Worm (Caenorhabditis elegans) whole organism, dauer: ENCODE data around the gene F09C6.3.

Experiments
- unc-62 ChIP-seq: sonication (generic microtip); optimal IDR thresholded peaks from 2 replicates; lab custom pipeline; 2017; ENCODE audit warnings: missing biosample characterization, missing genetic modification reagents, missing genetic modification characterization

F09C6.3 gene

DNA sequence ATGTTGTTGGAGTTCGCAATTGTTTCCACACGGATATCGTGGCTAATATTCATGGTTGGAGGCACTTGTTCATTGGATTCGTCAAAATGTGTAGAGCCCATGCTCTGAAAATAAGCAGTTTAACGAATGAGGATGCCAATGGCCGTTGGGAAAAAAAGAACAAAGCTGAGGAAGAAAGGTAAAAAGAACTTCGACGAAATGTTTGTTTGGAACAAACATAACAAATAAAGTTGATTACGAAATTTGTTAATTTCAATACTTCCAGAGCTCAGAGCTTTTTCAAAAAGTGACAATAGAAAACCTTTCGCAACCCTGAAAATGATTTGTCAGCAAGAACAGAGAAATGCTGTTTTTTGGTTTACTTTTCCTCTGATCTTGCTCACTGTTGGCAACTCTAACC, at the start of gene F09C6.3:
Gene F09C6.3 (minus strand): TSS at position 101 of the 400 bp plus-strand sequence.
- no peak for TF ChIP-seq unc-62

- TF ChIP-seq unc-62, result no peak
These were observed 47.4 kb upstream of the F09C6.3 start, which contains the start of gene Y102A5C.36 for ce11 chrV:16927345-16927744. TSS of gene Y102A5C.36 (minus strand) at chrV:16927445.

ce11 chrV:16921952-16922351, 42.0 kb upstream of the F09C6.3 start, which contains the start of gene Y102A5C.4:
TSS of gene Y102A5C.4 (plus strand) at chrV:16922252.
- no peak for TF ChIP-seq unc-62

DNA sequence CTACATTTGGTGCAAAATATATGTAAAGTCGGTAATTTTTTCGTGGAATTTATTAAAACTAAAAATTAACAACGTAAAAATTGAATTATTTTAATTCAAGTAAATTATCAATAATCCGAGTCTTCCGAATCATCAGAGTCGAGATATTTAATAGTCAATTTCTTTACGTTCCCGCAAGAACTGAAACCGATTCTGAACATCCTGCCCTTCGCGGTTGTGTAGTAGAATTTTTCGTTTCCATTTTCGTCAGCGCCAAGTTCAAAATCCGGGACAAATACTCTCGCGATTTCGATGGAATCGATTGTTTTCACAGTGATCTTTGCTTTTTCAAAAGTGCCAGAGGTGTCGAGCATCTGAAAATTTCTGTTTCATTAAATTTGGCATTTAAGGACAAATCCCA, 39.7 kb upstream of the F09C6.3 start:
- TF ChIP-seq unc-62, result no peak

DNA sequence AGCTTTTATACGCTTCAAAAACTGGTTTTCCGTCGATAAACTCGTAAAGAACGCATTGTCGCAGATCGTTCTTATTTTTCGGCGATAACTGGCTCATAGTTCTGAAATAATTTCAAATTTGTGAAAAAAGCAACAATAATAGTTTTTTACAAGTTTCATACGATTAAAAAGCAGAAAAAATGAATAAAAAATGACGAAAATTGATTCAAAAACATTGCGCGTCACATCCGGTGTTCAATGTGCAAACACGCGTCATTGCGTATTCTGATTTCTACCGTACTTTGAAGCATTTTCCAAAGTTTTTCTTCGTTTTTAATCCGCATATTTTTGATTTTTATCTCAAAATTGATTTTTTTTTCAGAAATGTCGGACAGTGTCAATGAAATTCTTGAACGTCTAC, 38.4 kb upstream of the F09C6.3 start, which contains the start of the genes fbxa-206 and Y102A5C.2:
Gene fbxa-206 (minus strand): TSS at position 101 of the 400 bp plus-strand sequence.
Gene Y102A5C.2 (plus strand): TSS at position 354 of the 400 bp plus-strand sequence.
- TF ChIP-seq unc-62, result no peak

- no peak for TF ChIP-seq unc-62
These were observed 36.1 kb upstream of the F09C6.3 start, which contains the start of gene F09C6.10 for ce11 chrV:16916079-16916478. TSS of gene F09C6.10 (minus strand) at chrV:16916179.

DNA sequence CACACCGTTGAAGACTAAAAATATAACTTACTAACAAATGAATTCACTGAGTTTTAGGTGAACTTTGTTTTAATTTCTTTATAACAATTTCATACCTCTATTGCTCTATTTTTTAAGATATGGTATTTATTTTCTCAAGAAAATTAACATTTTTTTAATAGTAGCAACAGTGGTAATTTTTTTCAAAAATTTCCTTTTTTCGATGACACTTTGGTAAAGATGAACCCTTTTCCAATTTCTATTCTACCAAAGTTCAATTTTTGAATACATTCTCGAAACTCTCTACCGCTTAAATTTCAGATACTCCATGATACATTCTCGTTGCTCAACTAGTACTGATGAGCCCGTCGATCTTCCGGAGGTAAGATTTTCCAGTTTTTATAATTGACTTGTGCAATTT, 32.0 kb upstream of the F09C6.3 start, which contains the start of gene nhr-116:
Gene nhr-116 (plus strand): TSS at position 301 of the 400 bp plus-strand sequence.
- TF ChIP-seq unc-62, result no peak

DNA sequence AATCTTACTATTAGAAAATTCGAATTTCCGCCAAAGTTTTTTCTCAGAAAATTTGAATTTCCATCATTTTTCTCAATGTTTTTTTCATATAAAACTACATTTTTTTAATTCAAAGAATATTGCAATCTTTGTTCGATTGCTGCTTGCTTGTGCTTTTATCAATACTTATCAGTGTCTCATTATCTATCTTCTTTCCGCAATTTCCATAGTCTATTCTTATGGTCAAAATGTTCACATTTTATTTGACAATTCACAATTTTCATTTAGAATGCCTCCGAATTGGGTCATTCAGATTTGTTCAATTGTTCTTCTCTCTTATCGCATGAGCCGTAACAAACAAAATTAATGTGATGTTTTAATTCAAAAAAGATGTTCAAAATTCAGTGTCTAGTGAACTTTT, 31.3 kb upstream of the F09C6.3 start:
- TF ChIP-seq unc-62, result no peak

ce11 chrV:16910864-16911263, 30.9 kb upstream of the F09C6.3 start:
- TF ChIP-seq unc-62, result no peak

DNA sequence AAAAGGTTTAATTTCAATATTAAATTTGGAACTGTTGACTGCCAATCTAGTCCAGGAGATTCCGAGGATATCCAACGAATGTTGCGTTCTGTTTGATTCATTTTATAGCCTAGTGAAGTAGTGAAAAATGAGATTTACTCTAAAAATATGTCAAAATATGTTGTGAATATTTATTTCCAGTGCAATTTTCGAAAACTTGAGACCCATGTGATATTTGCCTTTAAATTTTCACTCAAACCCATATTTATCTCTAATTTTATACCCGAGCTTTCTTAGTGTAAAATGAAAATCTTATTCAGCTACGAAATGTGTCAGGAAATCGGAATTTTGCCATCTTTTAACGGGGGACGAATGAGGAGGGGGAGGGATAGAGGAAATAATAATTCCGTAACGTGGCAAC, 29.9 kb upstream of the F09C6.3 start, which contains the start of gene F09C6.16:
Gene F09C6.16 (minus strand): TSS at position 101 of the 400 bp plus-strand sequence.
- no peak for TF ChIP-seq unc-62

DNA sequence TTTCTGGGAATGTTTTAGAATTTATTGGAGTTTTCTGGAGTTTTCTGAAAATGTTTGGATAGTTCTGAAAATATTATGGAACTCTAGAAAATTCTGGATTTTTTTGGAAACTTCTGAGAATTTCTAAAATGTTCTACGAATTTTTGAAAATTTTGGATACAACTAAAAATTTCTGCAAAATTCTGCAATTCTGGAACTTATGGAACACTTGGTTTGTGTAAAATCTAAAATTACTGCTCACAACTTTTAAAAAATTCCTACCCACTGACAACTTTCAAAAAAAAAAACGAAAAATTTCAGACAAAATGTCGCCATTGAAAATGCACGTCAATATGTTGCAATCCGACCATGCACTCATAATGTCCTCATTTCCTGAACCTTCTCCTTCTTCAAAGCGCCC, 24.7 kb upstream of the F09C6.3 start, which contains the start of gene nhr-262:
Gene nhr-262 (plus strand): TSS at position 301 of the 400 bp plus-strand sequence.
- TF ChIP-seq unc-62, result no peak

DNA sequence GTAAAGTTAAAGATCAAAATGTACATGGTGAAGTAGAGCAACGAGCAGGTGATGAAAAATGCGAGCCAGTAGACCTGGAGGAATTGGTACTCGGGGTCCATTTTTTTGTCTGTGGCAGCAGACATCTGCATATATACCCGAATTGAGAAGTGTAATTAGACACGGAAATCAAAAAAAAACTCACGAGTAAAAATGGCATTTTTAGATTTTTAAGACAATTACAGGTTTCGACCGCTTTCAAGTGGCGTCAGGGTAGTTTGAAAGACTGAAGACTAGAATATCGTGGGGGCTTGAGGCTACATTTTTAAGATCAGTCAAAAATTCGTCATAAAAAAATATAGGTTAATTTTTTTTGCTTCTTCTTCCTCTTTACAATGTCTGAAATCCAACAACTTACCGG, 22.8 kb upstream of the F09C6.3 start, which contains the start of gene srd-68:
Gene srd-68 (minus strand): TSS at position 101 of the 400 bp plus-strand sequence.
- no peak for TF ChIP-seq unc-62

DNA sequence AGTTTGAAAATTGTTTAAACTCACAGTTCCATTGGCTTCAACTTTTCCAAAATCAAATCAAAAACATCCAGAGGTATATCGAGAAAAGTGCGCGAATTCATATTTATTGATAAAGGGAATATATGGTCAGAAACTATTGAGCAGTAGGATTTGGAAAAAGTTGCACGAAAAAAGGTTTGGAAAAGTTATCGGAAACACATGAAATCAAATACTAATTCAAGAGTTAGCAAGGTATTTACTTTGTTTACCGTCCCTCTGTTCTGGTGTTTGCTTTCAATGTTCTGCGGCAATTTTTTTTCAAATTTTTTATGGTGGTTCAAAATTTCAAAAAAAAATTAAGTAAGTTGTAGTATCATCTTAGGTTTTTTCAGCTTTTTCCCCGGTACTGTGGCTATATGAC, 19.4 kb upstream of the F09C6.3 start, which contains the start of gene fbxa-45:
Gene fbxa-45 (minus strand): TSS at position 101 of the 400 bp plus-strand sequence.
- no peak for TF ChIP-seq unc-62

DNA sequence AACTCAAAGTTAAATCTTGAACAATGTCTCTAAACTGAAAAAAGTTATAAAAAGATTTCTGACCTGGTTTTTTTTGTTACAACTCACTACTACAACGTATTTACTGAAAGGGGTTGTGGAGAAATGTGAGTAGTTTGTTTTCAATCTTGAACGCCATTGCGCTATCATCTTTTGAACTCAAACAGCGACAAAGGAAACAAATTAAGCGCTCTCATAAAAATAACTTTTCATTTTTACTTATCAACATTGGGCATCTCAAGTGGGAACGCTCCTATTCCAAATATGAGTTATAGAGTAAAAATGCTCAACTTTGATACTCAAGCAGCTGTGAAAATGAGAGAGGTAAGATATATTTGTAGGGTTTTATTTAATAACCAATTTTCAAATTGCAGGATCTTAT, 13.5 kb upstream of the F09C6.3 start, which contains the start of gene F09C6.15:
Gene F09C6.15 (plus strand): TSS at position 301 of the 400 bp plus-strand sequence.
- TF ChIP-seq unc-62, result no peak

ce11 chrV:16888788-16889325, 8.9 kb upstream of the F09C6.3 start, which contains the start of the genes ifas-2 and fbxa-44:
TSS of gene ifas-2 (minus strand) at chrV:16888888.
TSS of gene fbxa-44 (plus strand) at chrV:16889275.
- no peak for TF ChIP-seq unc-62

DNA sequence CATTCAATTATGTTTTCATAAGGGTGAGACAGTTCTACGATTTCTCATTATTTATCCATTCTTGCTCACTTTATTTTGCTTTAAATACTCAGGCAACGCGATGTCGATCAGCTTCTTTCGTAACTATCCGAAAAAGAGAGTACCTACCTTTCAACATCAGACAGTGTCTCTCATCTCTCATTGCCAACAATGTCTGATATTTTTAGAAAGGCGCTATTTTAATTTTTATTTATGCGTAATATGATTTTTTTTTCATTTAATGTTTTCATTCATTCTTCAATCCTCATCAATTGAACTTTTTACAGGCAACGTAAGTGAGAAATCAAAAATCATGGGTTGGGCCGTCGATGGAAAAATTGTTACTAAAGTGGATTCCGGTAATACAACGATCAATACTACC, 4.8 kb upstream of the F09C6.3 start, which contains the start of gene F09C6.13:
Gene F09C6.13 (plus strand): TSS at position 301 of the 400 bp plus-strand sequence.
- no peak for TF ChIP-seq unc-62

DNA sequence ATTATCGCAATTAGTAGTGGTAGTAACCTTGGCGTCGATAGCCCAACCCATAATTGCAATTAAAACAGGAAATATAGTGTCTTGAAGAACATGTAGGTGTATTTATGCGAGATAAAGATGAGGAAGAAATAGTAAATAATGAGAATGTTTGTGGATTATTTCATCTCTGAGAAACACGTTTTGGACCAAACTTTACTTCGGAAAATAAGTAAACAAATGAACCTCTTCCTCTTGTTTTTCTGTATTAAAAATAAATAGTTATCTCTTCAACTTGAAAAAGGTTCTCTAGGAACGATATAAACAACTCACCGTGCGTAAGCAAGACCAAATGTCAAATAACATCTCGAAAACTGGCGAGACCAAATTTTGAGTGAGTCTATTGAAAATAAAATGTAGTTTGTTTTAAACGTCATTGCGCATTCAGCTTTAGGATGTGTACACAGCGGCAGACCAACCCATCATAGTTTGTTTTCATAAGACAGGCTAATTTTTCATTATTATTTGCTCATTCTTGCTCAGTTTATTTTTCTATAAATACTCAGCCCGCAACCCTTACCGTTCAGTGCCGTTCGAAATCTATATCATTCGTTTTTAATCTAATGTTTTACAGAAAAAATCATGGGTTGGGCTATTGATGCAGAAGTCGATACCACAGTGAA, 2.4 kb upstream of the F09C6.3 start, which contains the start of the genes F09C6.11 and F09C6.12:
Gene F09C6.11 (minus strand): TSS at position 51 of the 659 bp plus-strand sequence.
Gene F09C6.12 (plus strand): TSS at position 609 of the 659 bp plus-strand sequence.
- no peak for TF ChIP-seq unc-62
